Fruit fly (Drosophila melanogaster) whole organism, pupa: Measurements from ENCODE around the gene CG10077.

ENCODE experiments used
- CG10348 ChIP-seq: fragments of 200-800 bp; sonication (Bioruptor generic); IDR thresholded peaks from 2 replicates; pipeline ENCODE4 v1.3.6; 2022; ENCODE audit warnings: missing biosample characterization, missing genetic modification characterization
- CG12605 ChIP-seq: fragments of 200-800 bp; sonication (Bioruptor generic); IDR thresholded peaks from 2 replicates; pipeline ENCODE4 v1.3.6; 2022; ENCODE audit warnings: missing biosample characterization, missing genetic modification characterization
- CG13204 ChIP-seq: fragments of 200-800 bp; sonication (Bioruptor generic); optimal IDR thresholded peaks from 2 replicates; lab custom pipeline; 2018; ENCODE audit warnings: missing biosample characterization, mild to moderate bottlenecking, missing genetic modification characterization, moderate library complexity
- CG8159 ChIP-seq: fragments of 200-800 bp; sonication (Bioruptor generic); optimal IDR thresholded peaks from 3 replicates; lab custom pipeline; 2018; ENCODE audit warnings: missing biosample characterization, mild to moderate bottlenecking, missing genetic modification characterization, moderate library complexity
- D1 ChIP-seq: fragments of 200-800 bp; sonication (Bioruptor generic); optimal IDR thresholded peaks from 2 replicates; lab custom pipeline; 2018; ENCODE audit warnings: missing biosample characterization, mild to moderate bottlenecking, missing genetic modification characterization, moderate library complexity
- EcR ChIP-seq: fragments of 200-800 bp; sonication (Bioruptor generic); optimal IDR thresholded peaks from 3 replicates; lab custom pipeline; 2019; ENCODE audit warnings: missing biosample characterization, missing genetic modification characterization, mild to moderate bottlenecking, moderate library complexity, missing genetic modification reagents
- Pif1A ChIP-seq: fragments of 200-800 bp; sonication (Bioruptor generic); optimal IDR thresholded peaks from 3 replicates; lab custom pipeline; 2016; ENCODE audit warnings: missing biosample characterization, missing genetic modification characterization
- gl ChIP-seq: fragments of 200-800 bp; sonication (Bioruptor generic); optimal IDR thresholded peaks from 2 replicates; lab custom pipeline; 2018; ENCODE audit warnings: missing biosample characterization, mild to moderate bottlenecking, missing genetic modification characterization

dm6 chr3L:6971298-6971697 is 15.6 kb upstream of the CG10077 start:
- TF ChIP-seq EcR (GFP tag; lab: Kevin White, UChicago) (no peak), CG10348 (GFP tag; lab: Robert Waterston, UW) (no peak), D1 (tag; lab: Kevin White, UChicago) (no peak), Pif1A (GFP tag; lab: Kevin White, UChicago) (no peak), CG12605 (GFP tag; lab: Robert Waterston, UW) (no peak), gl (tag; lab: Kevin White, UChicago) (no peak), CG13204 (GFP tag; lab: Kevin White, UChicago) (no peak), CG8159 (tag; lab: Kevin White, UChicago) (no peak)
